Worm (Caenorhabditis elegans): ENCODE measurements around the gene hsp-1.

The hsp-1 gene

ce11 chrIV:17269702-17270101 is 9.1 kb upstream of the hsp-1 start:
- TF ChIP-seq flt-1 (GFP tag; IDR thresholded peaks at IDR 0.05) (no peak), tbx-11 (GFP tag; IDR thresholded peaks at IDR 0.05) (no peak), B0310.2 (tag; optimal IDR thresholded peaks at IDR 0.05) (no peak), ceh-36 (tag; optimal IDR thresholded peaks at IDR 0.05) (peak; percentile 20), pes-1 (GFP tag; IDR thresholded peaks at IDR 0.05) (no peak), hmg-4 (GFP tag; optimal IDR thresholded peaks at IDR 0.05) (no peak)

- TF ChIP-seq ceh-13 (GFP tag; optimal IDR thresholded peaks at IDR 0.05) (no peak), ama-1 (optimal IDR thresholded peaks at IDR 0.05) (no peak), hmbx-1 (tag; optimal IDR thresholded peaks at IDR 0.05) (no peak), flt-1 (GFP tag; IDR thresholded peaks at IDR 0.05) (no peak), aly-1 (tag; optimal IDR thresholded peaks at IDR 0.05) (no peak), scrt-1 (GFP tag; IDR thresholded peaks at IDR 0.05) (no peak), sea-1 (GFP tag; conservative IDR thresholded peaks at IDR 0.05) (no peak), tbx-11 (GFP tag; IDR thresholded peaks at IDR 0.05) (no peak), tbx-37 (GFP tag; conservative IDR thresholded peaks at IDR 0.05) (no peak), tra-4 (tag; optimal IDR thresholded peaks at IDR 0.05) (no peak), hmg-4 (GFP tag; optimal IDR thresholded peaks at IDR 0.05) (no peak), ets-7 (tag; optimal IDR thresholded peaks at IDR 0.05) (no peak), B0310.2 (tag; optimal IDR thresholded peaks at IDR 0.05) (no peak), pes-1 (GFP tag; IDR thresholded peaks at IDR 0.05) (no peak), F13C5.2 (tag; optimal IDR thresholded peaks at IDR 0.05) (no peak), hnd-1 (tag; optimal IDR thresholded peaks at IDR 0.05) (no peak), ceh-36 (tag; optimal IDR thresholded peaks at IDR 0.05) (no peak)
Observed at ce11 chrIV:17273602-17274110, 5.1 kb upstream of the hsp-1 start, which contains the start of gene gln-5. Gene gln-5, minus strand, starts transcription at chrIV:17273652.

- no peak for TF ChIP-seq tra-4 (tag; optimal IDR thresholded peaks at IDR 0.05)
- TF ChIP-seq hmg-4 (GFP tag; optimal IDR thresholded peaks at IDR 0.05) = no peak
- no peak for TF ChIP-seq scrt-1 (GFP tag; IDR thresholded peaks at IDR 0.05)
- TF ChIP-seq flt-1 (GFP tag; IDR thresholded peaks at IDR 0.05) = no peak
- TF ChIP-seq tbx-37 (GFP tag; conservative IDR thresholded peaks at IDR 0.05) = no peak
- no peak for TF ChIP-seq aly-1 (tag; optimal IDR thresholded peaks at IDR 0.05)
- no peak for TF ChIP-seq F13C5.2 (tag; optimal IDR thresholded peaks at IDR 0.05)
- TF ChIP-seq pes-1 (GFP tag; IDR thresholded peaks at IDR 0.05) = no peak
- TF ChIP-seq ceh-36 (tag; optimal IDR thresholded peaks at IDR 0.05) = no peak
- TF ChIP-seq ama-1 (optimal IDR thresholded peaks at IDR 0.05) = no peak
- no peak for TF ChIP-seq sea-1 (GFP tag; conservative IDR thresholded peaks at IDR 0.05)
- TF ChIP-seq ets-7 (tag; optimal IDR thresholded peaks at IDR 0.05) = no peak
- no peak for TF ChIP-seq tbx-11 (GFP tag; IDR thresholded peaks at IDR 0.05)
- TF ChIP-seq hnd-1 (tag; optimal IDR thresholded peaks at IDR 0.05) = no peak
Observed at ce11 chrIV:17275281-17275680, 3.5 kb upstream of the hsp-1 start, which contains the start of gene lhfp-4. Gene lhfp-4, plus strand, starts transcription at chrIV:17275581.

- TF ChIP-seq sea-1 (GFP tag; conservative IDR thresholded peaks at IDR 0.05) (no peak), tbx-37 (GFP tag; conservative IDR thresholded peaks at IDR 0.05) (no peak), B0310.2 (tag; optimal IDR thresholded peaks at IDR 0.05) (no peak), F13C5.2 (tag; optimal IDR thresholded peaks at IDR 0.05) (no peak), ama-1 (optimal IDR thresholded peaks at IDR 0.05) (no peak), ceh-36 (tag; optimal IDR thresholded peaks at IDR 0.05) (no peak)
Observed at ce11 chrIV:17276705-17277458, 1.9 kb upstream of the hsp-1 start, which contains the start of gene clec-196. Gene clec-196, plus strand, starts transcription at chrIV:17276956.

ce11 chrIV:17277459-17278173 is 1.1 kb upstream of the hsp-1 start:
- TF ChIP-seq hnd-1 (tag; optimal IDR thresholded peaks at IDR 0.05) = no peak
- TF ChIP-seq ama-1 (optimal IDR thresholded peaks at IDR 0.05) = peak; percentile 3

- TF ChIP-seq F13C5.2 (tag; optimal IDR thresholded peaks at IDR 0.05) = peak; percentile 96
- TF ChIP-seq hmg-4 (GFP tag; optimal IDR thresholded peaks at IDR 0.05) = peak; percentile 89
- TF ChIP-seq sea-1 (GFP tag; conservative IDR thresholded peaks at IDR 0.05) = peak; percentile 83
- peak; percentile 55 for TF ChIP-seq B0310.2 (tag; optimal IDR thresholded peaks at IDR 0.05)
- peak; percentile 57 for TF ChIP-seq ceh-36 (tag; optimal IDR thresholded peaks at IDR 0.05)
- TF ChIP-seq tra-4 (tag; optimal IDR thresholded peaks at IDR 0.05) = peak; percentile 73
- no peak for TF ChIP-seq ets-7 (tag; optimal IDR thresholded peaks at IDR 0.05)
- no peak for TF ChIP-seq scrt-1 (GFP tag; IDR thresholded peaks at IDR 0.05)
- TF ChIP-seq hmbx-1 (tag; optimal IDR thresholded peaks at IDR 0.05) = peak; percentile 69
- TF ChIP-seq pes-1 (GFP tag; IDR thresholded peaks at IDR 0.05) = peak; percentile 50; the same call in 1 of the 2 replicates
- no peak for TF ChIP-seq ama-1 (optimal IDR thresholded peaks at IDR 0.05)
- TF ChIP-seq ceh-13 (GFP tag; optimal IDR thresholded peaks at IDR 0.05) = peak; percentile 65
- peak; percentile 53 for TF ChIP-seq hnd-1 (tag; optimal IDR thresholded peaks at IDR 0.05)
- TF ChIP-seq tbx-37 (GFP tag; conservative IDR thresholded peaks at IDR 0.05) = no peak
- no peak for TF ChIP-seq tbx-11 (GFP tag; IDR thresholded peaks at IDR 0.05)
- TF ChIP-seq flt-1 (GFP tag; IDR thresholded peaks at IDR 0.05) = peak; percentile 67
- TF ChIP-seq aly-1 (tag; optimal IDR thresholded peaks at IDR 0.05) = no peak
Observed at ce11 chrIV:17278363-17278762, 396 bp upstream of the hsp-1 start.

Data from whole organism, early embryonic.